Fruit fly (Drosophila melanogaster): Measurements from ENCODE around the gene CG32249.

DNA sequence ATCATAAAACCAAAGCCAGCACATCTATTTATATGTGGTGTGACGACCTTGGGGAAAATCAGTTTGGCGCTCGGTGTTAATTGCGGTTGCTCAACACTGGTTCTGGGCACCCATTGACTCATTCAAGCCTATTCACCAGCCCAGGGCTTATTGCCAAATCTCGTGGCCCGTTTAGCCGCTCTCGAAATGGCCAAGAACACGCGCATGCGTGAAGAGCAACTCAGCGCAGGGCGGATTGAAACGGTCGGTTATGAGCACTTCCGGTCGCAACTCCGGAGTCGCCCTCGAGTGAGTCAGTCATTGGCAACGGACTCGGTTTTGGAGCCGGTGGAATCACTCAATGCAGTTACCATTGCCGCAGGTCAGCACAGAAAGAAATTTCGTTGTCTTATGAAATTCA lies 19.7 kb downstream of the CG32249 start:
- TF ChIP-seq fd102C (GFP tag; optimal IDR thresholded peaks at IDR 0.05), result no peak
- TF ChIP-seq Fer1 (GFP tag; optimal IDR thresholded peaks at IDR 0.05), result no peak
- TF ChIP-seq D19B (GFP tag; optimal IDR thresholded peaks at IDR 0.05), result no peak
- no peak for TF ChIP-seq MTF-1 (GFP tag; optimal IDR thresholded peaks at IDR 0.05; ENCODE audit: borderline replicate concordance)
- TF ChIP-seq CG4424 (GFP tag; optimal IDR thresholded peaks at IDR 0.05), result no peak
- TF ChIP-seq CG11560 (tag; IDR thresholded peaks at IDR 0.05), result no peak
